Worm (Caenorhabditis elegans) whole organism, L2 larva: Measurements from ENCODE around the gene K10B4.1.

Experiments used
- aly-2 ChIP-seq: fragments of 150-350 bp; optimal IDR thresholded peaks from 2 replicates; lab custom pipeline; 2014; ENCODE audit warnings: missing biosample characterization, missing genetic modification characterization
- ama-1 ChIP-seq: fragments of 150-350 bp; optimal IDR thresholded peaks from 2 replicates; lab custom pipeline; 2018; ENCODE audit warnings: inconsistent platforms
- ceh-16 ChIP-seq: fragments of 150-350 bp; optimal IDR thresholded peaks from 2 replicates; lab custom pipeline; 2014; ENCODE audit warnings: missing biosample characterization, missing genetic modification characterization
- elt-1 ChIP-seq: fragments of 150-350 bp; optimal IDR thresholded peaks from 2 replicates; lab custom pipeline; 2014; ENCODE audit warnings: missing biosample characterization, missing genetic modification characterization
- lin-11 ChIP-seq: fragments of 150-350 bp; sonication (generic microtip); optimal IDR thresholded peaks from 2 replicates; lab custom pipeline; 2014; ENCODE audit warnings: missing biosample characterization, missing genetic modification characterization, inconsistent platforms, mixed read lengths
- lin-13 ChIP-seq: fragments of 150-350 bp; optimal IDR thresholded peaks from 2 replicates; lab custom pipeline; 2014; ENCODE audit warnings: missing biosample characterization, missing genetic modification reagents, missing genetic modification characterization
- lsy-2 ChIP-seq, 2 experiments: fragments of 150-350 bp in 1 of 2; sonication (generic microtip) in 1 of 2; optimal IDR thresholded peaks; 2 replicates each; lab custom pipeline; 2014 to 2017; ENCODE audit warnings: missing biosample characterization in 2 of 2, missing genetic modification characterization in 2 of 2
- skn-1 ChIP-seq: sonication (generic microtip); optimal IDR thresholded peaks from 2 replicates; lab custom pipeline; 2017; ENCODE audit warnings: missing biosample characterization, missing genetic modification characterization
- unc-39 ChIP-seq: fragments of 150-350 bp; optimal IDR thresholded peaks from 2 replicates; lab custom pipeline; 2014; ENCODE audit warnings: missing biosample characterization, missing genetic modification characterization
- unc-55 ChIP-seq: fragments of 150-350 bp; sonication (generic microtip); optimal IDR thresholded peaks from 3 replicates; lab custom pipeline; 2014; ENCODE audit warnings: missing biosample characterization, missing genetic modification reagents, missing genetic modification characterization
- zag-1 ChIP-seq: fragments of 150-350 bp; optimal IDR thresholded peaks from 2 replicates; lab custom pipeline; 2014; ENCODE audit warnings: missing biosample characterization, missing genetic modification characterization
- ztf-1 ChIP-seq: fragments of 200-800 bp; sonication (Bioruptor generic); conservative IDR thresholded peaks from 2 replicates; pipeline ENCODE4 v1.3.6; 2022; ENCODE audit warnings: missing genetic modification characterization, missing compliant biosample characterization
- ztf-4 ChIP-seq: fragments of 150-350 bp; optimal IDR thresholded peaks from 2 replicates; lab custom pipeline; 2014; ENCODE audit warnings: missing biosample characterization, missing genetic modification characterization

DNA sequence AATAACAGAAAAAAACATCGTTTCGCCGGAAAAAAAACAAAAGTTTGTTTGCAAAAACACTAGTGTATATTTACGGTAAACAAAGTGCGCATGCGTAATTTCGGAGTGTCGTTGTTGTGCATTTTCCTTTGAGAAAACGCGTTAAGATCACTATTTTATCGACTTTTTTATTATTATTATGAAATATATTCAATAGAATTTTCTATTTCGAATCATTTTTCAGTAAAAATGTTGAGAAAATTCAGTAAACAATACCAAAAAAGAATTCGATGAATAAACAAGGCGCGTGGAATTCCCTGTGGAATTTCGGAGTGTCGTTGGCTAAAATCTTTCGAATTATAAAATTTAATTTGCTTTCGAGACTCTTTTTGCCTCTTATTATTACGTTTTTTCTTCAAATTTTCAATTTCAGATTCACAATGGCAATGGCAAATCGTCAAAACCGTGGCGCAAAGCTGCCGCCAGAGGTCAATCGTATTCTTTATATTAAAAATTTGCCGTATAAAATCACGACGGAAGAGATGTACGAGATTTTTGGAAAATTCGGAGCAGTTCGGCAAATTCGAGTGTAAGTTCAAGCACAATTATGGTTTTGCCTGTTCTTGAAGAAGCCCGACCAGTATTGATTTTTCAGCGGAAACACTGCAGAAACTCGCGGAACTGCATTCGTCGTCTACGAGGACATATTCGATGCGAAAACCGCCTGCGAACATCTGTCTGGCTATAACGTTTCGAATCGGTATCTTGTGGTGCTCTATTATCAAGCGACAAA is 37.1 kb upstream of the K10B4.1 start, which contains the start of the genes luc-7L3 and sftb-6:
- TF ChIP-seq skn-1 (tag; lab: Kevin White, UChicago) = no peak
- peak; percentile 54 to 83 for TF ChIP-seq lsy-2 (tag; optimal IDR thresholded peaks at IDR 0.05; lab: Kevin White, UChicago)
- TF ChIP-seq unc-39 (tag; lab: Kevin White, UChicago) = no peak
- TF ChIP-seq zag-1 (tag; lab: Kevin White, UChicago) = no peak
- no peak for TF ChIP-seq ztf-4 (tag; lab: Kevin White, UChicago)
- TF ChIP-seq lin-11 (tag; lab: Kevin White, UChicago) = no peak
- no peak for TF ChIP-seq ama-1 (lab: Kevin White, UChicago)
- no peak for TF ChIP-seq ceh-16 (tag; lab: Kevin White, UChicago)
- TF ChIP-seq lin-13 (GFP tag; lab: Kevin White, UChicago) = peak; percentile 57
- TF ChIP-seq elt-1 = no peak
- TF ChIP-seq unc-55 (GFP tag; lab: Kevin White, UChicago) = peak; percentile 74
- no peak for TF ChIP-seq aly-2
- no peak for TF ChIP-seq ztf-1
